Worm (Caenorhabditis elegans) whole organism, L4 larva: Measurements from ENCODE around the gene slc-36.1.
A peak's percentile ranks its signal among the peaks of the same experiment; 100 is the strongest.

Experiments used
- F37D6.2 ChIP-seq: sonication (generic microtip); optimal IDR thresholded peaks from 2 replicates; lab custom pipeline; 2016; ENCODE audit warnings: mild to moderate bottlenecking, missing genetic modification characterization, missing compliant biosample characterization
- F44E2.7 ChIP-seq: fragments of 200-800 bp; sonication (Bioruptor generic); IDR thresholded peaks from 2 replicates; pipeline ENCODE4 v2.1.2; 2022; ENCODE audit warnings: missing genetic modification characterization, missing compliant biosample characterization
- R02D3.7 ChIP-seq: fragments of 150-350 bp; sonication (generic microtip); optimal IDR thresholded peaks from 3 replicates; lab custom pipeline; 2014; ENCODE audit warnings: missing biosample characterization, missing genetic modification characterization
- Y48G9A.11 ChIP-seq: fragments of 200-800 bp; sonication (Bioruptor generic); IDR thresholded peaks from 2 replicates; pipeline ENCODE4 v1.3.6; 2022; ENCODE audit warnings: missing genetic modification reagents, missing genetic modification characterization, missing compliant biosample characterization
- Y75B8A.6 ChIP-seq: fragments of 200-800 bp; sonication (Bioruptor generic); IDR thresholded peaks from 2 replicates; pipeline ENCODE4 v1.3.6; 2022; ENCODE audit warnings: missing genetic modification reagents, missing genetic modification characterization, missing compliant biosample characterization
- aha-1 ChIP-seq: fragments of 150-350 bp; peaks from one replicate; lab custom pipeline; 2014; ENCODE audit warnings: missing biosample characterization, missing genetic modification characterization
- ceh-62 ChIP-seq: sonication (generic microtip); optimal IDR thresholded peaks from 2 replicates; lab custom pipeline; 2017; ENCODE audit warnings: missing biosample characterization, missing genetic modification characterization
- ces-1 ChIP-seq: fragments of 150-350 bp; sonication (generic microtip); optimal IDR thresholded peaks from 4 replicates; lab custom pipeline; 2014; ENCODE audit warnings: missing biosample characterization, missing genetic modification reagents, missing genetic modification characterization
- cey-2 ChIP-seq: sonication (generic microtip); optimal IDR thresholded peaks from 3 replicates; lab custom pipeline; 2017; ENCODE audit warnings: missing genetic modification characterization, mild to moderate bottlenecking, missing compliant biosample characterization, antibody characterized with exemption, borderline replicate concordance; ENCODE audit not compliant: insufficient read depth
- daf-16 ChIP-seq, 3 experiments: sonication (generic microtip); optimal IDR thresholded peaks; 2 replicates each; lab custom pipeline; 2016 to 2017; ENCODE audit warnings: missing genetic modification characterization in 3 of 3, missing genetic modification reagents in 3 of 3, mild to moderate bottlenecking in 2 of 3, missing compliant biosample characterization in 2 of 3, missing biosample characterization in 1 of 3, moderate library complexity in 1 of 3
- daf-19 ChIP-seq: fragments of 200-800 bp; sonication (Bioruptor generic); conservative IDR thresholded peaks from 2 replicates; pipeline ENCODE4 v1.3.6; 2022; ENCODE audit warnings: missing genetic modification characterization, missing compliant biosample characterization
- daf-8 ChIP-seq: fragments of 200-800 bp; sonication (Bioruptor generic); IDR thresholded peaks from 2 replicates; pipeline ENCODE4 v1.3.6; 2022; ENCODE audit warnings: missing genetic modification characterization, missing compliant biosample characterization
- dmd-8 ChIP-seq: fragments of 200-800 bp; sonication (Bioruptor generic); IDR thresholded peaks from 2 replicates; pipeline ENCODE4 v1.3.6; 2022; ENCODE audit warnings: missing genetic modification characterization, missing compliant biosample characterization
- dpl-1 ChIP-seq: fragments of 150-350 bp; optimal IDR thresholded peaks from 2 replicates; lab custom pipeline; 2014; ENCODE audit warnings: missing biosample characterization, missing genetic modification reagents, missing genetic modification characterization
- duxl-1 ChIP-seq: sonication (generic microtip); optimal IDR thresholded peaks from 2 replicates; lab custom pipeline; 2016; ENCODE audit warnings: mild to moderate bottlenecking, missing genetic modification characterization, moderate library complexity, missing compliant biosample characterization; ENCODE audit not compliant: poor library complexity
- dve-1 ChIP-seq: sonication (generic microtip); optimal IDR thresholded peaks from 2 replicates; lab custom pipeline; 2017; ENCODE audit warnings: antibody characterized with exemption, mild to moderate bottlenecking, missing genetic modification characterization, missing compliant biosample characterization; ENCODE audit not compliant: insufficient read depth
- egl-27 ChIP-seq: sonication (generic microtip); optimal IDR thresholded peaks from 3 replicates; lab custom pipeline; 2017; ENCODE audit warnings: missing biosample characterization, missing genetic modification reagents, missing genetic modification characterization
- gei-8 ChIP-seq: fragments of 200-800 bp; sonication (Bioruptor generic); optimal IDR thresholded peaks from 2 replicates; lab custom pipeline; 2018; ENCODE audit warnings: mild to moderate bottlenecking, missing genetic modification characterization, missing compliant biosample characterization
- hlh-11 ChIP-seq: fragments of 200-800 bp; sonication (Bioruptor generic); optimal IDR thresholded peaks from 2 replicates; lab custom pipeline; 2018; ENCODE audit warnings: mild to moderate bottlenecking, missing genetic modification characterization, missing compliant biosample characterization
- hlh-30 ChIP-seq: sonication (generic microtip); optimal IDR thresholded peaks from 2 replicates; lab custom pipeline; 2017; ENCODE audit warnings: antibody characterized with exemption, mild to moderate bottlenecking, missing genetic modification characterization, missing compliant biosample characterization; ENCODE audit not compliant: insufficient read depth
- jun-1 ChIP-seq: fragments of 150-350 bp; optimal IDR thresholded peaks from 2 replicates; lab custom pipeline; 2014; ENCODE audit warnings: missing biosample characterization, missing genetic modification reagents, missing genetic modification characterization
- lin-1 ChIP-seq: fragments of 200-800 bp; sonication (Bioruptor generic); IDR thresholded peaks from 2 replicates; pipeline ENCODE4 v1.3.6; 2022; ENCODE audit warnings: missing genetic modification reagents, missing genetic modification characterization, missing compliant biosample characterization
- lin-29 ChIP-seq: fragments of 200-800 bp; sonication (Bioruptor generic); IDR thresholded peaks from 2 replicates; pipeline ENCODE4 v1.3.6; 2022; ENCODE audit warnings: missing genetic modification reagents, missing genetic modification characterization, missing compliant biosample characterization
- lin-38 ChIP-seq: fragments of 200-800 bp; sonication (Bioruptor generic); IDR thresholded peaks from 2 replicates; pipeline ENCODE4 v1.3.6; 2022; ENCODE audit warnings: missing genetic modification reagents, missing genetic modification characterization, missing compliant biosample characterization
- lsy-2 ChIP-seq, 2 experiments: fragments of 150-350 bp in 1 of 2; sonication (generic microtip) in 1 of 2; optimal IDR thresholded peaks; 2 replicates each; lab custom pipeline; 2014 to 2017; ENCODE audit warnings: missing biosample characterization in 2 of 2, missing genetic modification characterization in 2 of 2
- mep-1 ChIP-seq: fragments of 150-350 bp; sonication (generic microtip); optimal IDR thresholded peaks from 3 replicates; lab custom pipeline; 2014; ENCODE audit warnings: missing biosample characterization, missing genetic modification characterization
- mxl-3 ChIP-seq: fragments of 200-800 bp; sonication (Bioruptor generic); optimal IDR thresholded peaks from 2 replicates; lab custom pipeline; 2018; ENCODE audit warnings: mild to moderate bottlenecking, missing genetic modification characterization, missing compliant biosample characterization
- nhr-28 ChIP-seq: fragments of 150-350 bp; optimal IDR thresholded peaks from 2 replicates; lab custom pipeline; 2014; ENCODE audit warnings: missing biosample characterization, missing genetic modification characterization
- nhr-42 ChIP-seq: fragments of 200-800 bp; sonication (Bioruptor generic); IDR thresholded peaks from 2 replicates; pipeline ENCODE4 v1.3.6; 2022; ENCODE audit warnings: missing genetic modification characterization, missing compliant biosample characterization
- nhr-77 ChIP-seq: fragments of 150-350 bp; optimal IDR thresholded peaks from 2 replicates; lab custom pipeline; 2014; ENCODE audit warnings: missing biosample characterization, missing genetic modification characterization
- pha-4 ChIP-seq, 2 experiments: fragments of 150-350 bp in 1 of 2; fragments of 200-800 bp in 1 of 2; sonication (Bioruptor generic) in 1 of 2; IDR thresholded peaks in 1 of 2; optimal IDR thresholded peaks in 1 of 2; 2 replicates each; pipeline versions ENCODE4 v1.3.6 to Lab custom; 2014 to 2022; ENCODE audit warnings: missing genetic modification characterization in 2 of 2, missing genetic modification reagents in 2 of 2, missing biosample characterization in 1 of 2, missing compliant biosample characterization in 1 of 2
- pqm-1 ChIP-seq: sonication (generic microtip); optimal IDR thresholded peaks from 2 replicates; lab custom pipeline; 2017; ENCODE audit warnings: missing biosample characterization, missing genetic modification characterization
- snpc-4 ChIP-seq: fragments of 150-350 bp; optimal IDR thresholded peaks from 2 replicates; lab custom pipeline; 2014; ENCODE audit warnings: missing biosample characterization, missing genetic modification characterization
- tag-97 ChIP-seq: fragments of 200-800 bp; sonication (Bioruptor generic); IDR thresholded peaks from 2 replicates; pipeline ENCODE4 v1.3.6; 2022; ENCODE audit warnings: missing genetic modification characterization, missing compliant biosample characterization
- tra-1 ChIP-seq: fragments of 200-800 bp; sonication (Bioruptor generic); IDR thresholded peaks from 2 replicates; pipeline ENCODE4 v1.3.6; 2022; ENCODE audit warnings: missing genetic modification reagents, missing genetic modification characterization, missing compliant biosample characterization
- unc-130 ChIP-seq: sonication (generic microtip); optimal IDR thresholded peaks from 2 replicates; lab custom pipeline; 2016; ENCODE audit warnings: missing genetic modification reagents, missing genetic modification characterization, missing compliant biosample characterization
- unc-39 ChIP-seq: sonication (generic microtip); optimal IDR thresholded peaks from 2 replicates; lab custom pipeline; 2017; ENCODE audit warnings: missing biosample characterization, missing genetic modification characterization
- unc-62 ChIP-seq, 3 experiments: fragments of 150-350 bp in 1 of 3; sonication (generic microtip); optimal IDR thresholded peaks in 2 of 3; peaks in 1 of 3; 1 replicate in 1 of 3; 2 replicates in 2 of 3; lab custom pipeline; 2014 to 2017; ENCODE audit warnings: missing biosample characterization in 3 of 3, missing genetic modification characterization in 3 of 3, missing genetic modification reagents in 3 of 3, missing genotype in 1 of 3
- zfp-2 ChIP-seq: sonication (generic microtip); optimal IDR thresholded peaks from 2 replicates; lab custom pipeline; 2016; ENCODE audit warnings: mild to moderate bottlenecking, missing genetic modification characterization, missing compliant biosample characterization

Gene slc-36.1

ce11 chrIII:13305537-13305936, 1.8 kb upstream of the slc-36.1 start:
- TF ChIP-seq dve-1 (no peak), aha-1 (tag; lab: Kevin White, UChicago) (peak; percentile 90), daf-8 (GFP tag; lab: Robert Waterston, UW) (no peak), hlh-30 (tag; lab: Kevin White, UChicago) (no peak)

ce11 chrIII:13310552-13310951, 3.2 kb downstream of the slc-36.1 start:
- TF ChIP-seq lsy-2 (tag; optimal IDR thresholded peaks at IDR 0.05; lab: Kevin White, UChicago), result peak in 1 of 2 experiments; percentile 30
- TF ChIP-seq nhr-28 (tag; lab: Kevin White, UChicago), result peak; percentile 40
- TF ChIP-seq ceh-62 (tag; lab: Kevin White, UChicago), result no peak
- TF ChIP-seq nhr-42 (GFP tag; lab: Robert Waterston, UW), result no peak
- peak; percentile 6 for TF ChIP-seq mep-1 (tag; lab: Kevin White, UChicago)
- TF ChIP-seq pqm-1 (tag; lab: Kevin White, UChicago), result no peak
- no peak for TF ChIP-seq snpc-4 (tag; lab: Kevin White, UChicago)
- TF ChIP-seq nhr-77 (tag; lab: Kevin White, UChicago), result peak; percentile 67
- peak; percentile 69 for TF ChIP-seq hlh-30 (tag; lab: Kevin White, UChicago)
- TF ChIP-seq gei-8 (GFP tag; lab: Kevin White, UChicago), result no peak
- no peak for TF ChIP-seq daf-19
- no peak for TF ChIP-seq duxl-1 (tag; lab: Kevin White, UChicago)
- no peak for TF ChIP-seq F37D6.2 (tag; lab: Kevin White, UChicago)
- no peak for TF ChIP-seq daf-16 (GFP tag; optimal IDR thresholded peaks at IDR 0.05; lab: Kevin White, UChicago)
- TF ChIP-seq daf-16 (tag; optimal IDR thresholded peaks at IDR 0.05; lab: Kevin White, UChicago), result peak; percentile 83
- peak; percentile 66 for TF ChIP-seq dve-1
- no peak for TF ChIP-seq R02D3.7 (tag; lab: Kevin White, UChicago)
- no peak for TF ChIP-seq egl-27 (tag; lab: Kevin White, UChicago)
- TF ChIP-seq lin-29 (GFP tag; lab: Robert Waterston, UW), result no peak
- no peak for TF ChIP-seq Y75B8A.6 (GFP tag; lab: Robert Waterston, UW)

- TF ChIP-seq dve-1, result peak; percentile 8
- peak in 1 of 2 experiments; percentile 55 for TF ChIP-seq lsy-2 (tag; optimal IDR thresholded peaks at IDR 0.05; lab: Kevin White, UChicago)
- peak; percentile 27 for TF ChIP-seq hlh-30 (tag; lab: Kevin White, UChicago)
- peak; percentile 11 for TF ChIP-seq nhr-28 (tag; lab: Kevin White, UChicago)
- no peak for TF ChIP-seq pha-4 (GFP tag; IDR thresholded peaks at IDR 0.05; lab: Robert Waterston, UW)
- no peak for TF ChIP-seq pha-4 (tag; optimal IDR thresholded peaks at IDR 0.05; lab: Kevin White, UChicago)
- peak; percentile 54 for TF ChIP-seq dpl-1 (GFP tag; lab: Kevin White, UChicago)
- TF ChIP-seq mep-1 (tag; lab: Kevin White, UChicago), result peak; percentile 7
- TF ChIP-seq cey-2 (tag; lab: Kevin White, UChicago), result no peak
- TF ChIP-seq lin-38 (GFP tag; lab: Robert Waterston, UW), result peak; percentile 65
These were observed 6.5 kb downstream of the slc-36.1 start, which contains the start of gene Y43F4B.10 for ce11 chrIII:13313788-13314187. Y43F4B.10 (plus strand) TSS chrIII:13314068.

- TF ChIP-seq unc-62 (GFP tag; optimal IDR thresholded peaks at IDR 0.05 in 1 of 2; lab: Kevin White, UChicago), result no peak
- no peak for TF ChIP-seq unc-62 (tag; optimal IDR thresholded peaks at IDR 0.05; lab: Kevin White, UChicago)
- TF ChIP-seq hlh-11 (tag; lab: Kevin White, UChicago), result no peak
- TF ChIP-seq tra-1 (GFP tag; lab: Robert Waterston, UW), result no peak
- no peak for TF ChIP-seq Y48G9A.11
- no peak for TF ChIP-seq tag-97 (GFP tag; lab: Robert Waterston, UW)
- TF ChIP-seq unc-39 (tag; lab: Kevin White, UChicago), result no peak
- TF ChIP-seq lin-1 (GFP tag; lab: Robert Waterston, UW), result no peak
- TF ChIP-seq zfp-2 (tag; lab: Kevin White, UChicago), result no peak
- no peak for TF ChIP-seq unc-130 (GFP tag; lab: Kevin White, UChicago)
- no peak for TF ChIP-seq dmd-8 (GFP tag; lab: Robert Waterston, UW)
- no peak for TF ChIP-seq jun-1 (tag; lab: Kevin White, UChicago)
- no peak for TF ChIP-seq nhr-28 (tag; lab: Kevin White, UChicago)
- TF ChIP-seq mxl-3, result no peak
- no peak for TF ChIP-seq F44E2.7 (GFP tag; lab: Robert Waterston, UW)
- no peak for TF ChIP-seq ces-1 (GFP tag; lab: Kevin White, UChicago)
These were observed 7.3 kb downstream of the slc-36.1 start for ce11 chrIII:13314636-13315035.
